Worm (Caenorhabditis elegans) whole organism, late embryonic: Measurements from ENCODE around the gene R12H7.4.

Experiments used
- C08G9.2 ChIP-seq: sonication (generic microtip); optimal IDR thresholded peaks from 2 replicates; lab custom pipeline; 2016; ENCODE audit warnings: mild to moderate bottlenecking, missing genetic modification characterization, moderate library complexity, missing compliant biosample characterization
- F13H6.1 ChIP-seq: sonication (generic microtip); optimal IDR thresholded peaks from 2 replicates; lab custom pipeline; 2016; ENCODE audit warnings: missing genetic modification characterization, missing compliant biosample characterization
- K09A11.1 ChIP-seq: sonication (generic microtip); optimal IDR thresholded peaks from 2 replicates; lab custom pipeline; 2017; ENCODE audit warnings: antibody characterized with exemption, mild to moderate bottlenecking, missing genetic modification characterization, missing compliant biosample characterization; ENCODE audit not compliant: insufficient read depth
- T23F11.4 ChIP-seq: fragments of 200-800 bp; sonication (Bioruptor generic); optimal IDR thresholded peaks from 2 replicates; lab custom pipeline; 2018; ENCODE audit warnings: mild to moderate bottlenecking, missing genetic modification characterization, missing compliant biosample characterization
- Y22D7AL.16 ChIP-seq: sonication (generic microtip); optimal IDR thresholded peaks from 2 replicates; lab custom pipeline; 2016; ENCODE audit warnings: missing genetic modification characterization, missing compliant biosample characterization
- ahr-1 ChIP-seq: sonication (generic microtip); optimal IDR thresholded peaks from 2 replicates; lab custom pipeline; 2016; ENCODE audit warnings: missing genetic modification characterization, missing compliant biosample characterization
- ama-1 ChIP-seq: fragments of 150-350 bp; optimal IDR thresholded peaks from 2 replicates; lab custom pipeline; 2014
- ceh-14 ChIP-seq: sonication (generic microtip); optimal IDR thresholded peaks from 2 replicates; lab custom pipeline; 2016; ENCODE audit warnings: missing genotype, missing genetic modification characterization, missing compliant biosample characterization
- ceh-18 ChIP-seq: sonication (generic microtip); optimal IDR thresholded peaks from 2 replicates; lab custom pipeline; 2016; ENCODE audit warnings: missing genetic modification characterization, missing compliant biosample characterization
- ceh-2 ChIP-seq: sonication (generic microtip); optimal IDR thresholded peaks from 2 replicates; lab custom pipeline; 2016; ENCODE audit warnings: missing genotype, missing genetic modification characterization, missing compliant biosample characterization
- ceh-22 ChIP-seq: sonication (generic microtip); optimal IDR thresholded peaks from 2 replicates; lab custom pipeline; 2017; ENCODE audit warnings: missing biosample characterization, missing genetic modification characterization
- ceh-30 ChIP-seq: fragments of 150-350 bp; optimal IDR thresholded peaks from 2 replicates; lab custom pipeline; 2014; ENCODE audit warnings: missing biosample characterization, missing genetic modification characterization
- ceh-31 ChIP-seq: sonication (generic microtip); optimal IDR thresholded peaks from 2 replicates; lab custom pipeline; 2016; ENCODE audit warnings: missing genetic modification characterization, missing compliant biosample characterization
- ceh-34 ChIP-seq: sonication (generic microtip); optimal IDR thresholded peaks from 2 replicates; lab custom pipeline; 2016; ENCODE audit warnings: mild to moderate bottlenecking, missing genetic modification characterization, missing compliant biosample characterization
- ceh-45 ChIP-seq: fragments of 200-800 bp; sonication (Bioruptor generic); IDR thresholded peaks from 2 replicates; pipeline ENCODE4 v1.3.6; 2022; ENCODE audit warnings: missing genetic modification reagents, missing genetic modification characterization, missing compliant biosample characterization
- ceh-48 ChIP-seq: sonication (generic microtip); optimal IDR thresholded peaks from 2 replicates; lab custom pipeline; 2016; ENCODE audit warnings: missing genetic modification characterization, inconsistent platforms, missing compliant biosample characterization
- dve-1 ChIP-seq: sonication (generic microtip); optimal IDR thresholded peaks from 2 replicates; lab custom pipeline; 2017; ENCODE audit warnings: antibody characterized with exemption, mild to moderate bottlenecking, missing genetic modification characterization, missing compliant biosample characterization
- elt-4 ChIP-seq: sonication (generic microtip); optimal IDR thresholded peaks from 2 replicates; lab custom pipeline; 2016; ENCODE audit warnings: missing genetic modification characterization, missing compliant biosample characterization
- ets-4 ChIP-seq: sonication (generic microtip); optimal IDR thresholded peaks from 2 replicates; lab custom pipeline; 2016; ENCODE audit warnings: missing genetic modification characterization, missing compliant biosample characterization
- fkh-10 ChIP-seq: fragments of 150-350 bp; optimal IDR thresholded peaks from 2 replicates; lab custom pipeline; 2014; ENCODE audit warnings: missing biosample characterization, missing genetic modification reagents, missing genetic modification characterization
- fkh-6 ChIP-seq: sonication (generic microtip); optimal IDR thresholded peaks from 2 replicates; lab custom pipeline; 2016; ENCODE audit warnings: missing genetic modification characterization, missing compliant biosample characterization
- hlh-13 ChIP-seq: fragments of 200-800 bp; sonication (Bioruptor generic); optimal IDR thresholded peaks from 2 replicates; lab custom pipeline; 2018; ENCODE audit warnings: mild to moderate bottlenecking, missing genetic modification characterization, missing compliant biosample characterization
- hlh-6 ChIP-seq: sonication (generic microtip); optimal IDR thresholded peaks from 2 replicates; lab custom pipeline; 2016; ENCODE audit warnings: missing genotype, missing genetic modification characterization, missing compliant biosample characterization
- lin-11 ChIP-seq: fragments of 200-800 bp; sonication (Bioruptor generic); optimal IDR thresholded peaks from 2 replicates; lab custom pipeline; 2018; ENCODE audit warnings: mild to moderate bottlenecking, missing genetic modification characterization, missing compliant biosample characterization
- mec-3 ChIP-seq: sonication (generic microtip); optimal IDR thresholded peaks from 2 replicates; lab custom pipeline; 2016; ENCODE audit warnings: borderline replicate concordance, missing genetic modification characterization, missing compliant biosample characterization
- nhr-11 ChIP-seq: fragments of 150-350 bp; optimal IDR thresholded peaks from 2 replicates; lab custom pipeline; 2014; ENCODE audit warnings: missing biosample characterization, missing genetic modification characterization
- nhr-232 ChIP-seq: sonication (generic microtip); optimal IDR thresholded peaks from 2 replicates; lab custom pipeline; 2016; ENCODE audit warnings: missing genetic modification characterization, missing compliant biosample characterization
- npax-4 ChIP-seq: sonication (generic microtip); optimal IDR thresholded peaks from 2 replicates; lab custom pipeline; 2016; ENCODE audit warnings: missing genetic modification characterization, missing compliant biosample characterization
- odd-2 ChIP-seq: sonication (generic microtip); optimal IDR thresholded peaks from 2 replicates; lab custom pipeline; 2017; ENCODE audit warnings: antibody characterized with exemption, mild to moderate bottlenecking, missing genetic modification characterization, missing compliant biosample characterization
- pag-3 ChIP-seq: sonication (generic microtip); optimal IDR thresholded peaks from 2 replicates; lab custom pipeline; 2016; ENCODE audit warnings: missing compliant biosample characterization, missing genetic modification characterization, borderline replicate concordance
- pax-1 ChIP-seq: fragments of 150-350 bp; optimal IDR thresholded peaks from 2 replicates; lab custom pipeline; 2014; ENCODE audit warnings: missing biosample characterization, missing genetic modification characterization
- pqm-1 ChIP-seq: sonication (generic microtip); optimal IDR thresholded peaks from 2 replicates; lab custom pipeline; 2016; ENCODE audit warnings: missing genetic modification characterization, missing compliant biosample characterization
- syd-9 ChIP-seq: sonication (generic microtip); optimal IDR thresholded peaks from 2 replicates; lab custom pipeline; 2016; ENCODE audit warnings: mild to moderate bottlenecking, missing genetic modification characterization, moderate library complexity, missing compliant biosample characterization
- ttx-3 ChIP-seq: sonication (generic microtip); optimal IDR thresholded peaks from 2 replicates; lab custom pipeline; 2016; ENCODE audit warnings: missing genetic modification reagents, missing genetic modification characterization, missing compliant biosample characterization
- unc-42 ChIP-seq: sonication (generic microtip); optimal IDR thresholded peaks from 2 replicates; lab custom pipeline; 2016; ENCODE audit warnings: missing genotype, missing genetic modification characterization, missing compliant biosample characterization
- unc-86 ChIP-seq: sonication (generic microtip); optimal IDR thresholded peaks from 2 replicates; lab custom pipeline; 2016; ENCODE audit warnings: missing genetic modification characterization, missing compliant biosample characterization
- ztf-16 ChIP-seq: sonication (generic microtip); optimal IDR thresholded peaks from 2 replicates; lab custom pipeline; 2017; ENCODE audit warnings: missing genetic modification characterization, missing compliant biosample characterization

The R12H7.4 gene

ce11 chrX:13174437-13174836 is 42.5 kb upstream of the R12H7.4 start:
- TF ChIP-seq Y22D7AL.16, result no peak

DNA sequence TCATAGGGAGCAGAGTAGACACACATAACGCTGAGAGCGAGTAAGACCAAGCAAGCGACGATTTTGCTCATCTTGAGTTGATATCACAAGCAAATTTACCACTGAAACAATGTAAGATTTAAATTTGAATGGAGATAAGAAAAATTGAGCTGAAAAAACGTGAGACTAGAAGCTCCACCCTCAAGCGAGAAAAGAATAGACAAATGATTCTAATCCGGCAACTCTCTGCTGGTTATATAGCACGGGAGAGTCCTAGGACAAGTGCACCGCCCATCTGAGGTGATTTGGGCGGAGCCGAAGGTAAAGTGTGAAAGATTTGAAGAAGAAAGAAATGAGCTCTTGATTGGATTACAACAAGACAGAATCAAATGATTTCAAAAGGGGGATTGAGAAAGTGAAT is 38.6 kb upstream of the R12H7.4 start, which contains the start of gene nlp-3:
nlp-3 (minus strand) TSS at position 101 of the 400 bp plus-strand sequence.
- TF ChIP-seq ceh-45 (GFP tag; lab: Robert Waterston, UW) (no peak), C08G9.2 (tag; lab: Kevin White, UChicago) (no peak), ama-1 (lab: Kevin White, UChicago) (no peak), npax-4 (tag; lab: Kevin White, UChicago) (no peak), dve-1 (tag; lab: Kevin White, UChicago) (no peak), unc-42 (tag; lab: Kevin White, UChicago) (no peak), K09A11.1 (no peak), syd-9 (no peak), pqm-1 (tag; lab: Kevin White, UChicago) (no peak), ceh-14 (tag; lab: Kevin White, UChicago) (no peak), ceh-34 (no peak), ceh-30 (tag; lab: Kevin White, UChicago) (no peak), hlh-6 (no peak), nhr-232 (no peak), ceh-18 (tag; lab: Kevin White, UChicago) (no peak), pax-1 (no peak), pag-3 (tag; lab: Kevin White, UChicago) (no peak), hlh-13 (GFP tag; lab: Kevin White, UChicago) (no peak), ceh-22 (tag; lab: Kevin White, UChicago) (no peak), unc-86 (tag; lab: Kevin White, UChicago) (no peak)

DNA sequence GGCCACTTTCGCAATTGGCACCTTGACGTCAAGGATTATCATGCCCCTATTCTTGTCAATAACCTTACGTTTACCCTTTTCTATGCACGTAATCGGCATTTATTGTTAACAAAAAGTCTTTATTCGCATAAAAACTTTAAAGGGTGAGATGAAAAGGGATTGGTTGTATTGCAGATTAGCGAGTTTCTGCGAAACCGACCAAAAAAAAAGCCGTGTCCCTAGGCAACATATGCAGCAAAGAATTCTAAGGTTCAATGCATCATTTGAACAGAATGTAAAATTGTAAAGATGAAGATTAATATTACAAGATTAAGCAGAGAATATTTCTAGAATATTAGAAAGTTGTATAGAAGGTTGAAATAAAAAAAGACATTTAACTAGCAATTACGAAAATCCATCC is 34.9 kb upstream of the R12H7.4 start:
- no peak for TF ChIP-seq pag-3 (tag; lab: Kevin White, UChicago)

- no peak for TF ChIP-seq T23F11.4
- no peak for TF ChIP-seq pax-1
- TF ChIP-seq nhr-11, result no peak
Measured at ce11 chrX:13189861-13190260, 27.0 kb upstream of the R12H7.4 start, which contains the start of gene cwp-5. Gene cwp-5, minus strand, starts transcription at chrX:13189961.

- TF ChIP-seq mec-3 (tag; lab: Kevin White, UChicago) (no peak), ceh-45 (GFP tag; lab: Robert Waterston, UW) (no peak), ceh-2 (tag; lab: Kevin White, UChicago) (no peak), ceh-31 (tag; lab: Kevin White, UChicago) (no peak), lin-11 (tag; lab: Kevin White, UChicago) (no peak), ahr-1 (tag; lab: Kevin White, UChicago) (no peak), ztf-16 (no peak), fkh-10 (no peak), odd-2 (tag; lab: Kevin White, UChicago) (no peak), F13H6.1 (tag; lab: Kevin White, UChicago) (no peak), Y22D7AL.16 (no peak), ceh-48 (no peak), ttx-3 (tag; lab: Kevin White, UChicago) (no peak), elt-4 (tag; lab: Kevin White, UChicago) (no peak), nhr-232 (no peak), pag-3 (tag; lab: Kevin White, UChicago) (no peak), syd-9 (no peak), ets-4 (tag; lab: Kevin White, UChicago) (no peak), fkh-6 (tag; lab: Kevin White, UChicago) (no peak)
Measured at ce11 chrX:13190912-13191311, 26.0 kb upstream of the R12H7.4 start, which contains the start of gene gpa-6. Gene gpa-6, plus strand, starts transcription at chrX:13191212.
